Fruit fly (Drosophila melanogaster): ENCODE data around the gene Pex16.
A peak's percentile ranks its signal among the peaks of the same experiment; 100 is the strongest.

DNA sequence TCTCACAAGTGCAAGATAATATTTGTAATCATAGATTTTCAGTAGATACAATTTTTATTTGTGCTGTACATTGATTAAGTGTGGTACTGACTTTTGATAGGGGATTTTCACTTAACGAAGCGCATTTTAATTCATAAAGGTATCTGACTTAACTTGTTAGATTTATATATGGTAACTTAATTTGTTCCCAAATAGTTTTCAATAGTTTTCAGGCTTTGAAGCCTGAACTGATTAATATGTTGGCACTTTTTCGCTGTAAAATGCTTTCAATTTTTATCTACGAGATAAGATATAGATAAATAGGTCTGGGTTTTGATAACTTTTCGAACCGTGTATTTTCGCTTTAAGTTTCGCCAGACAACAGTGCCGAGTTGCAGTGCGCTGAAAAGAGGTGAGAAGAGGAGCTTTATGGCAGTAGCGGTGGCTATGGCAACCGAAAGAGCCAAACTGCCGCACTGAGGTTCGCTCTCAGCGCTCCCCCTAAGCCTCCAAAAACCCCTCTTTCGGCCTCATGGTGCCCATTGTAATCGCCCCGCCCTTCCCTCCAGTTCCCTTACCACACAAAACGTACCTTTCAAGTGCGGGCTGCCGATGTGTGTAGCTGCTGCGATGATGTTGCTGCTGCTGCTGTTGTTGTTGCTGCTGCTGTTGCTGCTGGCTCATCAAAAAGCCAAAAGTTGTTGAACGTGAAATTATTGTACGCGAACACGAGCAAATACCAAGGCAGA lies 44.4 kb downstream of the Pex16 start:
- no peak for TF ChIP-seq gl (tag; optimal IDR thresholded peaks at IDR 0.05)
- peak; percentile 53 for TF ChIP-seq EcR (GFP tag; optimal IDR thresholded peaks at IDR 0.05)
- TF ChIP-seq Snoo (tag; optimal IDR thresholded peaks at IDR 0.05): no peak
- TF ChIP-seq Ets98B (GFP tag; IDR thresholded peaks at IDR 0.05): no peak
